Worm (Caenorhabditis elegans): ENCODE data around the gene bir-2.

bir-2 gene

ce11 chrV:13527236-13527635 is 41.4 kb upstream of the bir-2 start:
- TF ChIP-seq attf-3 (GFP tag; conservative IDR thresholded peaks at IDR 0.05) = peak; percentile 86

DNA sequence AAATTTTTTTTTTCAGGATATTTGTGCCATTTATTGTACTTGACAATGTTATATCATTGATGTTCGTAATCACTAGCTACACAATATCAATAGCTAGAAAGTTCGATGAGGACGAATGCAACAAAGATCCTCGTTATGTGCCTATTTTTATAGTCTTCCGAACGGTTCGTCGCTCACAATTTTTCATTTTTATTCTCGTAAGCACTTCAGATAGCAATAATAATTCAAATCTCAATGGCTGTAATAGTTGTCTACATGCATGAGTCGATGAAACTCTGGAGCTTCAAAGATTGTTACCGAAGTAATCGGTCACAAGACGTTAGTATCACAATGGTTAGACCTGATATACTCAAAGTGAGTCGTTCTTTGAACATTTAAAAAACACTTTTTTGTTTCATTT is 39.5 kb upstream of the bir-2 start:
- TF ChIP-seq lin-35 (GFP tag; optimal IDR thresholded peaks at IDR 0.05) (no peak), rpc-1 (optimal IDR thresholded peaks at IDR 0.05) (no peak), rpc-1 (tag; optimal IDR thresholded peaks at IDR 0.05) (no peak), F10E7.11 (tag; optimal IDR thresholded peaks at IDR 0.05) (no peak)

DNA sequence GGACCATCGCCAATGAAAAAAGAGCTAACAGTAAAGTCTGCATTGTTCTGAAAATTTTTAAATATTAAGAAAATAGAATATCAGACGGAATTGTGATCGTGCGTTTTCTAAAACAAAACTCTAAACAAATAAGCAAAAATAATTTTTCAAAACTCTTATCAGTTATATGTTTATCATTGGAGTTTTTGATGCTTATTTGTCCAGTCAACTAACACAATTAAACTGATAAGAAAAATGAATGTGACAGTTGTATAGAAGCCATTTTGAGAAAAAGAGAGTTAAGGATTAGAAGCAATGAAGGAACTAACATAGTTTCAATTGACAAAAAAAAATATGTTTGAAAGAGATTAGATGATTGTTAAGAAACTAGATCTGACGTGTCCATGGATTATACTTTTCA is 38.0 kb upstream of the bir-2 start, which contains the start of gene ttr-44:
Gene ttr-44, minus strand, starts transcription at position 47 of the 400 bp plus-strand sequence.
- TF ChIP-seq nhr-80 (tag; optimal IDR thresholded peaks at IDR 0.05) = peak; percentile 67
- TF ChIP-seq ceh-91 (GFP tag; IDR thresholded peaks at IDR 0.05) = no peak

DNA sequence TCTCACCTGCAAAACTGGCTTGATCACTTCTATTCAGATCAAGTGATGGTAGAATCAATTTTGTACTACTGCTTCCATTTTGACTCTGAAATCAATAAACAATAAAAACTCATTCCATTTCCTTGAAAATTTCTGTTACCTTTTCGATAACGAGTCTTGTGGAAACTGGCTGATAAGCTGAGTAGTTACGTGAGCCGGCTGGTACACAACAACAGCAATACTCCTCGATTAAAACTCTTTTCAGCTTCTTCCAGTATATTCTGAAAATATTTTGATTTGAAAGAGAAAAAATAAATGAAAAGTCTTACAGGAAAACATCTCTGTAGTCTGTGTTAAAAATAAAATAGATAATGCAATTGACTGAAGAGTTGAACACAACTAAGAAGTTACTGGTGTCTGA is 36.2 kb upstream of the bir-2 start:
- TF ChIP-seq tbx-9 (tag; optimal IDR thresholded peaks at IDR 0.05; ENCODE audit: borderline replicate concordance) (no peak), lin-35 (GFP tag; optimal IDR thresholded peaks at IDR 0.05) (no peak), ceh-91 (GFP tag; IDR thresholded peaks at IDR 0.05) (no peak), F49E8.2 (tag; optimal IDR thresholded peaks at IDR 0.05; ENCODE audit: insufficient read depth) (no peak), pha-4 (tag; optimal IDR thresholded peaks at IDR 0.05) (no peak), gei-17 (GFP tag; optimal IDR thresholded peaks at IDR 0.05) (no peak), bed-2 (GFP tag; IDR thresholded peaks at IDR 0.05) (no peak), unc-62 (GFP tag; optimal IDR thresholded peaks at IDR 0.05) (no peak)

ce11 chrV:13536058-13536579 is 32.5 kb upstream of the bir-2 start, which contains the start of gene frpr-5:
TSS of gene frpr-5 (minus strand) at chrV:13536108.
- TF ChIP-seq sea-2 (GFP tag; IDR thresholded peaks at IDR 0.05) (no peak), sdz-38 (tag; optimal IDR thresholded peaks at IDR 0.05) (no peak), egrh-3 (GFP tag; IDR thresholded peaks at IDR 0.05) (no peak)

DNA sequence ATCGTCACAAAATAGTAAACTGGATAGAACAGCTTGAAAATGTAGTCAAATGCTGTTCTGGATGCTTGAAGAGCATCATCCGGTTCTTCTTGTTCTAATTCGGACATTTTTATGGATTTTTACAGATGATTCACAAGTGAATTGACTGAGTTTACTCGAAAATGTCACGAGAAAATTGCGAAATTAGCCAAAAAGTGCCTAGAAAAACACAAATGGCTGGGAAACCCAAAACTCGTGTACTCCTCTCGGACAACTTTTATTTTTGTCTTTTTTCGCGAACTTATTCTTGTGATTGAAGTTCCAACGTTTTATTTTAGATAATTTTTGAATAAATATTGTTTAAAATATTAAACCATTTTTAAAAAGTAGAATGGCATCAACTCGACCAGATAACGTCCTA is 17.0 kb upstream of the bir-2 start, which contains the start of the genes C56A3.4 and C56A3.5:
Gene C56A3.4, minus strand, starts transcription at position 154 of the 400 bp plus-strand sequence.
Gene C56A3.5, plus strand, starts transcription at position 367 of the 400 bp plus-strand sequence.
- TF ChIP-seq aptf-2 (GFP tag; conservative IDR thresholded peaks at IDR 0.05) = no peak
- no peak for TF ChIP-seq nfya-2 (GFP tag; IDR thresholded peaks at IDR 0.05)
- no peak for TF ChIP-seq sea-2 (GFP tag; IDR thresholded peaks at IDR 0.05)
- TF ChIP-seq ztf-3 (GFP tag; optimal IDR thresholded peaks at IDR 0.05) = no peak
- TF ChIP-seq let-607 (tag; optimal IDR thresholded peaks at IDR 0.05) = no peak
- TF ChIP-seq egrh-3 (GFP tag; IDR thresholded peaks at IDR 0.05) = no peak
- no peak for TF ChIP-seq F49E8.2 (tag; optimal IDR thresholded peaks at IDR 0.05; ENCODE audit: insufficient read depth)
- TF ChIP-seq mel-28 (tag; optimal IDR thresholded peaks at IDR 0.05; ENCODE audit: borderline replicate concordance) = no peak
- peak; percentile 53 for TF ChIP-seq attf-5 (GFP tag; optimal IDR thresholded peaks at IDR 0.05)
- no peak for TF ChIP-seq attf-6 (GFP tag; IDR thresholded peaks at IDR 0.05)
- peak; percentile 27 for TF ChIP-seq K12H6.12 (tag; optimal IDR thresholded peaks at IDR 0.05)
- no peak for TF ChIP-seq ceh-58 (GFP tag; IDR thresholded peaks at IDR 0.05)
- TF ChIP-seq Y79H2A.3 (GFP tag; conservative IDR thresholded peaks at IDR 0.05) = no peak
- peak; percentile 58 for TF ChIP-seq ceh-27 (GFP tag; optimal IDR thresholded peaks at IDR 0.05)
- TF ChIP-seq akir-1 (GFP tag; optimal IDR thresholded peaks at IDR 0.05) = no peak
- no peak for TF ChIP-seq F39B2.1 (GFP tag; IDR thresholded peaks at IDR 0.05)
- no peak for TF ChIP-seq B0035.1 (tag; optimal IDR thresholded peaks at IDR 0.05)
- 0 out of 2 replicates have a peak, but pooled peaks have one; percentile 29 for TF ChIP-seq attf-3 (GFP tag; conservative IDR thresholded peaks at IDR 0.05)
- TF ChIP-seq atf-7 (tag; optimal IDR thresholded peaks at IDR 0.05) = no peak
- no peak for TF ChIP-seq madf-3 (GFP tag; IDR thresholded peaks at IDR 0.05)
- no peak for TF ChIP-seq F22D6.2 (tag; optimal IDR thresholded peaks at IDR 0.05)
- no peak for TF ChIP-seq hlh-12 (tag; optimal IDR thresholded peaks at IDR 0.05)
- TF ChIP-seq somi-1 (GFP tag; optimal IDR thresholded peaks at IDR 0.05) = no peak
- TF ChIP-seq ZK185.1 (tag; optimal IDR thresholded peaks at IDR 0.05; ENCODE audit: poor library complexity, severe bottlenecking) = peak; percentile 48
- TF ChIP-seq nhr-90 (tag; optimal IDR thresholded peaks at IDR 0.05) = no peak
- no peak for TF ChIP-seq rec-8 (tag; optimal IDR thresholded peaks at IDR 0.05)
- no peak for TF ChIP-seq F57C9.4 (tag; optimal IDR thresholded peaks at IDR 0.05)
